Fruit fly (Drosophila melanogaster) whole organism, wandering third instar larva: Measurements from ENCODE around the gene Polr1D.

Experiments used
- Abd-B ChIP-seq: fragments of >200 bp; optimal IDR thresholded peaks from 2 replicates; lab custom pipeline; 2017; ENCODE audit warnings: missing biosample characterization, missing genetic modification characterization
- CG32264 ChIP-seq: fragments of 200-800 bp; sonication (Bioruptor generic); optimal IDR thresholded peaks from 2 replicates; lab custom pipeline; 2016; ENCODE audit warnings: missing biosample characterization, missing genetic modification characterization
- CG9705 ChIP-seq: fragments of 200-800 bp; sonication (Bioruptor generic); optimal IDR thresholded peaks from 2 replicates; lab custom pipeline; 2018; ENCODE audit warnings: missing biosample characterization, mild to moderate bottlenecking, missing genetic modification characterization
- CrebA ChIP-seq: fragments of 200-800 bp; sonication (Bioruptor generic); optimal IDR thresholded peaks from 2 replicates; lab custom pipeline; 2016; ENCODE audit warnings: missing biosample characterization, mild to moderate bottlenecking, missing genetic modification characterization, borderline replicate concordance
- Dfd ChIP-seq: fragments of >200 bp; optimal IDR thresholded peaks from 2 replicates; lab custom pipeline; 2017; ENCODE audit warnings: missing biosample characterization, missing genetic modification characterization
- Dif ChIP-seq: fragments of 200-275, 200-300 bp; sonication (Bioruptor generic); optimal IDR thresholded peaks from 2 replicates; lab custom pipeline; 2018; ENCODE audit warnings: missing biosample characterization, missing genetic modification characterization; ENCODE audit not compliant: partially characterized antibody
- GATAd ChIP-seq: sonication (Bioruptor generic); optimal IDR thresholded peaks from 2 replicates; lab custom pipeline; 2016; ENCODE audit warnings: missing biosample characterization, missing genetic modification characterization
- HLH106 ChIP-seq: fragments of 200-800 bp; optimal IDR thresholded peaks from 3 replicates; lab custom pipeline; 2019; ENCODE audit warnings: missing biosample characterization, mild to moderate bottlenecking, missing genetic modification characterization, moderate library complexity
- Hnf4 ChIP-seq: fragments of 200-800 bp; sonication (Bioruptor generic); optimal IDR thresholded peaks from 2 replicates; lab custom pipeline; 2016; ENCODE audit warnings: missing biosample characterization, mild to moderate bottlenecking, missing genetic modification characterization
- Hr78 ChIP-seq: fragments of >200 bp; optimal IDR thresholded peaks from 2 replicates; lab custom pipeline; 2017; ENCODE audit warnings: missing biosample characterization, missing genetic modification characterization
- Hr83 ChIP-seq: fragments of 200-300 bp; sonication (Bioruptor generic); optimal IDR thresholded peaks from 2 replicates; lab custom pipeline; 2016; ENCODE audit warnings: missing biosample characterization, mild to moderate bottlenecking, missing genetic modification characterization, moderate library complexity; ENCODE audit not compliant: poor library complexity, severe bottlenecking
- Jra ChIP-seq: sonication (Bioruptor generic); optimal IDR thresholded peaks from 2 replicates; lab custom pipeline; 2016; ENCODE audit warnings: missing biosample characterization, missing genetic modification characterization
- Mio ChIP-seq: sonication (Bioruptor generic); optimal IDR thresholded peaks from 2 replicates; lab custom pipeline; 2016; ENCODE audit warnings: missing biosample characterization, missing genetic modification characterization
- Myc ChIP-seq: fragments of >200 bp; optimal IDR thresholded peaks from 2 replicates; lab custom pipeline; 2017
- N ChIP-seq: fragments of >200 bp; optimal IDR thresholded peaks from 2 replicates; lab custom pipeline; 2018; ENCODE audit warnings: missing biosample characterization, missing external identifiers, missing genetic modification characterization
- OdsH ChIP-seq: fragments of 200-800 bp; sonication (Bioruptor generic); optimal IDR thresholded peaks from 2 replicates; lab custom pipeline; 2016; ENCODE audit warnings: missing biosample characterization, mild to moderate bottlenecking, missing genetic modification characterization
- Rel ChIP-seq, 2 experiments: fragments of 200-800 bp; sonication (Bioruptor generic) in 1 of 2; optimal IDR thresholded peaks; 2 replicates in 1 of 2; 3 replicates in 1 of 2; lab custom pipeline; 2016 to 2019; ENCODE audit warnings: mild to moderate bottlenecking in 2 of 2, missing biosample characterization in 2 of 2, missing genetic modification characterization in 2 of 2, moderate library complexity in 1 of 2
- Sp1 ChIP-seq: fragments of 200-800 bp; sonication (Bioruptor generic); optimal IDR thresholded peaks from 3 replicates; lab custom pipeline; 2019; ENCODE audit warnings: missing biosample characterization, mild to moderate bottlenecking, missing genetic modification characterization, moderate library complexity
- Vsx2 ChIP-seq: fragments of 200-300, 225-300 bp; sonication (Bioruptor generic); optimal IDR thresholded peaks from 2 replicates; lab custom pipeline; 2018; ENCODE audit warnings: missing biosample characterization, missing genetic modification characterization; ENCODE audit not compliant: partially characterized antibody
- br ChIP-seq: fragments of 200-800 bp; sonication (Bioruptor generic); optimal IDR thresholded peaks from 2 replicates; lab custom pipeline; 2016; ENCODE audit warnings: missing biosample characterization, missing genetic modification characterization
- brk ChIP-seq: fragments of 200-800 bp; sonication (Bioruptor generic); optimal IDR thresholded peaks from 2 replicates; lab custom pipeline; 2016; ENCODE audit warnings: missing biosample characterization, mild to moderate bottlenecking, missing genetic modification characterization
- dl ChIP-seq, 2 experiments: fragments of 175-275, 200-275 bp in 1 of 2; fragments of 200-275 bp in 1 of 2; sonication (Bioruptor generic); optimal IDR thresholded peaks; lab custom pipeline; 2018; ENCODE audit warnings: mild to moderate bottlenecking in 2 of 2, missing biosample characterization in 2 of 2, missing genetic modification characterization in 2 of 2, moderate library complexity in 2 of 2; ENCODE audit not compliant: partially characterized antibody in 2 of 2, insufficient read depth in 1 of 2
- dmrt93B ChIP-seq: fragments of 200-800 bp; sonication (Bioruptor generic); optimal IDR thresholded peaks from 2 replicates; lab custom pipeline; 2018; ENCODE audit warnings: missing biosample characterization, mild to moderate bottlenecking, missing genetic modification characterization
- dsf ChIP-seq: sonication (Bioruptor generic); optimal IDR thresholded peaks from 2 replicates; lab custom pipeline; 2016; ENCODE audit warnings: missing biosample characterization, missing genetic modification characterization, borderline replicate concordance
- ey ChIP-seq: fragments of 200-800 bp; sonication (Bioruptor generic); optimal IDR thresholded peaks from 2 replicates; lab custom pipeline; 2016; ENCODE audit warnings: missing biosample characterization, missing genetic modification characterization
- foxo ChIP-seq, 2 experiments: fragments of 200-800 bp; sonication (Bioruptor generic); optimal IDR thresholded peaks; 2 replicates in 1 of 2; 3 replicates in 1 of 2; lab custom pipeline; 2016 to 2017; ENCODE audit warnings: missing biosample characterization in 2 of 2, missing genetic modification characterization in 2 of 2
- fru ChIP-seq: fragments of 200-800 bp; sonication (Bioruptor generic); optimal IDR thresholded peaks from 3 replicates; lab custom pipeline; 2016; ENCODE audit warnings: missing biosample characterization, mild to moderate bottlenecking, missing genetic modification characterization
- h ChIP-seq: fragments of 200-800 bp; sonication (Bioruptor generic); optimal IDR thresholded peaks from 3 replicates; lab custom pipeline; 2016; ENCODE audit warnings: missing biosample characterization, mild to moderate bottlenecking, missing genetic modification characterization
- jim ChIP-seq: fragments of 175-275, 200-325 bp; sonication (Bioruptor generic); optimal IDR thresholded peaks from 2 replicates; lab custom pipeline; 2016; ENCODE audit warnings: missing biosample characterization, mild to moderate bottlenecking, missing genetic modification characterization
- lola ChIP-seq: fragments of >200 bp; optimal IDR thresholded peaks from 2 replicates; lab custom pipeline; 2017; ENCODE audit warnings: missing biosample characterization, missing genetic modification characterization
- pan ChIP-seq: fragments of >200 bp; optimal IDR thresholded peaks from 2 replicates; lab custom pipeline; 2017
- psq ChIP-seq: fragments of 200-800 bp; sonication (Bioruptor generic); optimal IDR thresholded peaks from 3 replicates; lab custom pipeline; 2017; ENCODE audit warnings: missing biosample characterization, mild to moderate bottlenecking, missing genetic modification characterization, moderate library complexity
- rgr ChIP-seq: fragments of 200-800 bp; sonication (Bioruptor generic); optimal IDR thresholded peaks from 3 replicates; lab custom pipeline; 2016; ENCODE audit warnings: missing biosample characterization, mild to moderate bottlenecking, missing genetic modification characterization
- sage ChIP-seq: fragments of 200-800 bp; sonication (Bioruptor generic); optimal IDR thresholded peaks from 2 replicates; lab custom pipeline; 2016; ENCODE audit warnings: missing biosample characterization, mild to moderate bottlenecking, missing genetic modification characterization
- sv ChIP-seq: fragments of 200-800 bp; sonication (Bioruptor generic); optimal IDR thresholded peaks from 3 replicates; lab custom pipeline; 2016; ENCODE audit warnings: missing biosample characterization, missing genetic modification characterization
- tai ChIP-seq: sonication (Bioruptor generic); optimal IDR thresholded peaks from 2 replicates; lab custom pipeline; 2016; ENCODE audit warnings: missing biosample characterization, missing genetic modification characterization
- usp ChIP-seq: fragments of >200 bp; optimal IDR thresholded peaks from 2 replicates; lab custom pipeline; 2017; ENCODE audit warnings: missing biosample characterization, missing genetic modification characterization
- woc ChIP-seq: sonication (Bioruptor generic); optimal IDR thresholded peaks from 2 replicates; lab custom pipeline; 2016; ENCODE audit warnings: missing biosample characterization, mild to moderate bottlenecking, missing genetic modification characterization

Gene Polr1D

DNA sequence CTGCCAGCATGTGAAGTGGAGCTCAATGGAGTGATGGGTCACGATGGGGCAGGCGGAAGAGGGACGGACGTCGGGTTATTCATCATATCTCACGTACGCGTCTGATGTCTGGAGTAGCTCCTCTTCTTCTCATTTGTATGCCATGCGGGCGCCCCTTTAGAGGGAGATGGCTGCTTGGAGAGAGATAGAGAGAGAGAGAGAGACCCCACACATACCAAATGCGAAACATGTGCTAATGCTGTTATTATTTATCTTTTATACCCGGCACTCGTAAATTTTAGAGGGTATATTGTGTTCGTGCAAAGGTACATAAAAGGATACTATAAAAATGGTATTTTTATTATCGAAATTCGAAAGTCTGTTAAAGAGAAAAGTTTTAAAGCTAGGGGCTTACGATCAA lies 11.0 kb upstream of the Polr1D start:
- TF ChIP-seq h (GFP tag; lab: Kevin White, UChicago) (peak; percentile 22), fru (GFP tag; lab: Kevin White, UChicago) (peak; percentile 21), psq (GFP tag; lab: Kevin White, UChicago) (peak; percentile 13), Hr78 (GFP tag; lab: Kevin White, UChicago) (no peak), woc (GFP tag; lab: Kevin White, UChicago) (peak; percentile 33)

DNA sequence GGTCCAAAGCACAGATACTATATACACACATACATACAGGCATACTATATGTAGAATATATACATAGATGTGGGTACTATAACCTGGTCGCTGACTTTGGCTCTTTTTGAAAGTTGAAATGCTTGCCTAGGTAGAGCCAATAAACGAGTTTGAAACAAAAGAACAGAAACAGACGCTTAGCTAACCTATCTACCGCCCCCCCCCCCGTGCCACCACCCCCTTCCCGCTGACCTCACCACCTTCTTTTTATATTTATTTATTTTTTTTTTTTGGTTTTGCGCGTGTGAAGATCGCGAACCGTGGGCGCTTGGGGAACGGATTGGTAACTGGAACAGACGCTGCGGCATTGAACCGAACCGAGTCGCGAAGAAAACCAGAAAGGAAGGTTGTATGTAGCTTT lies 9.1 kb upstream of the Polr1D start:
- TF ChIP-seq Myc (lab: Kevin White, UChicago) (no peak), pan (lab: Kevin White, UChicago) (peak; percentile 6), psq (GFP tag; lab: Kevin White, UChicago) (peak; percentile 64)

DNA sequence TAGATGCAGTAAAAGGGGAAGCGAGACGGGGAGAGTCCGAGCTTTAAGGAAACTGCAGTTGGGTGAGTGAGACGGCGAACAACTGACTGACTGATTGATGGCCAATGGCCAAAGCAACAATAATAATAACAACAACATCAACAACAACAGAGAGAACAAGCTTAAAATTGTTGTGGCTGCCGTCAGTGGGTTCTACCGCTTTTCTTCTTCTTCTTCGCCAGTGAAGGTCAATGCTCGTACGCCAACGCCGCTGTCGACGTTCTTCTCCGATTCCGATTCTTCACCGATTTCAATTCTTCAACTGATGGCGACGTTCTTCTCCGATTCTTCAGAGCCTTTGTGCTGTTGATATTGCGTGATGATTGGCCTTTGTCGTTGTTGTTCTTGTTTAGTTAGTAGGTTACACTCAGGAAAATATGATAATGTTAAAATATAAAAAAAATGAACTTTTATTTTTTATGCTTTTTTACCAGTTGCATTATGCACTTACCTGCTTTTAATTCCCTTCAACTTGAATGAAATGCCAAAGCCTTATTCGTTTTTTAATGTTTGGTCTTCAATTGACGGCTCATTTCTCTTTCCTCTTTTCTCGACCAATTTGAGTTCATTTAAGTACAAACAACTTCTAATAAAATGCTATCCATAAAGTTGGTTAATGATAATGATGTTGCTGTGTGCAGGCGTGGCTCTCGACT lies 7.3 kb upstream of the Polr1D start:
- no peak for TF ChIP-seq N (GFP tag; lab: Kevin White, UChicago)
- no peak for TF ChIP-seq Jra (GFP tag; lab: Kevin White, UChicago)
- peak; percentile 62 for TF ChIP-seq OdsH
- no peak for TF ChIP-seq CG32264
- no peak for TF ChIP-seq Dif (GFP tag; lab: Kevin White, UChicago)
- peak; percentile 56 for TF ChIP-seq ey (GFP tag; lab: Kevin White, UChicago)
- peak; percentile 45 for TF ChIP-seq Sp1 (GFP tag; lab: Kevin White, UChicago)
- TF ChIP-seq fru (GFP tag; lab: Kevin White, UChicago), result peak; percentile 61
- TF ChIP-seq HLH106 (tag; lab: Kevin White, UChicago), result peak; percentile 32
- TF ChIP-seq jim (GFP tag; lab: Kevin White, UChicago), result no peak
- peak; percentile 38 for TF ChIP-seq Hnf4 (GFP tag; lab: Kevin White, UChicago)
- TF ChIP-seq Hr78 (GFP tag; lab: Kevin White, UChicago), result no peak
- TF ChIP-seq rgr (GFP tag; lab: Kevin White, UChicago), result peak; percentile 58
- no peak for TF ChIP-seq CrebA (GFP tag; lab: Kevin White, UChicago)
- TF ChIP-seq sage (GFP tag; lab: Kevin White, UChicago), result peak; percentile 46
- TF ChIP-seq sv (GFP tag; lab: Kevin White, UChicago), result no peak
- no peak for TF ChIP-seq CG9705 (GFP tag; lab: Kevin White, UChicago)
- no peak for TF ChIP-seq dl (GFP tag; optimal IDR thresholded peaks at IDR 0.05; lab: Kevin White, UChicago; ENCODE audit: insufficient read depth in 1 of 2, partially characterized antibody in 2 of 2)
- no peak for TF ChIP-seq GATAd (GFP tag; lab: Kevin White, UChicago)
- peak; percentile 44 for TF ChIP-seq psq (GFP tag; lab: Kevin White, UChicago)
- no peak for TF ChIP-seq Hr83
- TF ChIP-seq dsf (GFP tag; lab: Kevin White, UChicago), result no peak
- TF ChIP-seq dmrt93B, result no peak
- TF ChIP-seq h (GFP tag; lab: Kevin White, UChicago), result peak; percentile 47
- TF ChIP-seq foxo (GFP tag; optimal IDR thresholded peaks at IDR 0.05; lab: Kevin White, UChicago), result peak in 1 of 2 experiments; percentile 48
- no peak for TF ChIP-seq Dfd (GFP tag; lab: Kevin White, UChicago)
- TF ChIP-seq tai, result no peak
- TF ChIP-seq brk (GFP tag; lab: Kevin White, UChicago), result no peak
- no peak for TF ChIP-seq Mio
- TF ChIP-seq Vsx2 (GFP tag; lab: Kevin White, UChicago), result no peak
- no peak for TF ChIP-seq Myc (lab: Kevin White, UChicago)
- no peak for TF ChIP-seq woc (GFP tag; lab: Kevin White, UChicago)
- no peak for TF ChIP-seq usp (GFP tag; lab: Kevin White, UChicago)
- no peak for TF ChIP-seq Abd-B (GFP tag; lab: Kevin White, UChicago)
- TF ChIP-seq lola, result no peak
- no peak for TF ChIP-seq pan (lab: Kevin White, UChicago)
- TF ChIP-seq br (GFP tag; lab: Kevin White, UChicago), result peak; percentile 34
- no peak for TF ChIP-seq Rel (GFP tag; optimal IDR thresholded peaks at IDR 0.05; lab: Kevin White, UChicago)
- TF ChIP-seq Rel (tag; optimal IDR thresholded peaks at IDR 0.05; lab: Kevin White, UChicago), result peak; percentile 37
- TF ChIP-seq, all 38 proteins: peak for 13
